Fruit fly (Drosophila melanogaster) whole organism, prepupa: ENCODE data around the gene Klp64D.

Experiments used
- CG10631 ChIP-seq: fragments of 200-800 bp; sonication (Bioruptor generic); optimal IDR thresholded peaks from 2 replicates; lab custom pipeline; 2016; ENCODE audit warnings: missing biosample characterization, missing genetic modification characterization
- CG10669 ChIP-seq: fragments of 200-800 bp; sonication (Bioruptor generic); optimal IDR thresholded peaks from 3 replicates; lab custom pipeline; 2018; ENCODE audit warnings: missing biosample characterization, mild to moderate bottlenecking, missing genetic modification characterization, moderate library complexity
- CG11902 ChIP-seq: fragments of 200-800 bp; sonication (Bioruptor generic); optimal IDR thresholded peaks from 3 replicates; lab custom pipeline; 2016; ENCODE audit warnings: missing biosample characterization, missing genetic modification characterization
- CG15336 ChIP-seq: fragments of 200-800 bp; sonication (Bioruptor generic); IDR thresholded peaks from 2 replicates; pipeline ENCODE4 v1.3.6; 2022; ENCODE audit warnings: missing biosample characterization, missing genetic modification characterization
- CG16779 ChIP-seq: fragments of 200-800 bp; sonication (Bioruptor generic); optimal IDR thresholded peaks from 3 replicates; lab custom pipeline; 2017; ENCODE audit warnings: missing biosample characterization, mild to moderate bottlenecking, missing genetic modification characterization
- CG3032 ChIP-seq: fragments of 200-800 bp; optimal IDR thresholded peaks from 2 replicates; lab custom pipeline; 2019; ENCODE audit warnings: missing biosample characterization, mild to moderate bottlenecking, missing genetic modification characterization, moderate library complexity
- CG31627 ChIP-seq: fragments of 200-800 bp; sonication (Bioruptor generic); optimal IDR thresholded peaks from 3 replicates; lab custom pipeline; 2016; ENCODE audit warnings: missing biosample characterization, missing genetic modification characterization
- CG32006 ChIP-seq: fragments of 200-800 bp; sonication (Bioruptor generic); optimal IDR thresholded peaks from 3 replicates; lab custom pipeline; 2017; ENCODE audit warnings: missing biosample characterization, mild to moderate bottlenecking, missing genetic modification characterization
- CG3919 ChIP-seq: fragments of 200-800 bp; sonication (Bioruptor generic); optimal IDR thresholded peaks from 3 replicates; lab custom pipeline; 2016; ENCODE audit warnings: missing biosample characterization, missing genetic modification characterization
- CG4318 ChIP-seq: fragments of 200-800 bp; sonication (Bioruptor generic); optimal IDR thresholded peaks from 3 replicates; lab custom pipeline; 2017; ENCODE audit warnings: missing biosample characterization, mild to moderate bottlenecking, missing genetic modification characterization
- CG6163 ChIP-seq: fragments of 200-800 bp; sonication (Bioruptor generic); IDR thresholded peaks from 3 replicates; pipeline ENCODE4 v1.3.6; 2022; ENCODE audit warnings: missing biosample characterization, missing genetic modification characterization
- CG6276 ChIP-seq: fragments of 200-800 bp; sonication (Bioruptor generic); optimal IDR thresholded peaks from 2 replicates; lab custom pipeline; 2017; ENCODE audit warnings: missing biosample characterization, mild to moderate bottlenecking, missing genetic modification characterization
- CG6792 ChIP-seq: fragments of 200-800 bp; sonication (Bioruptor generic); optimal IDR thresholded peaks from 3 replicates; lab custom pipeline; 2016; ENCODE audit warnings: missing biosample characterization, missing genetic modification characterization
- CG6854 ChIP-seq: fragments of 200-800 bp; sonication (Bioruptor generic); optimal IDR thresholded peaks from 2 replicates; lab custom pipeline; 2017; ENCODE audit warnings: missing biosample characterization, mild to moderate bottlenecking, missing genetic modification characterization
- CG7368 ChIP-seq: fragments of 200-800 bp; sonication (Bioruptor generic); optimal IDR thresholded peaks from 3 replicates; lab custom pipeline; 2016; ENCODE audit warnings: missing biosample characterization, missing genetic modification characterization
- CG8119 ChIP-seq: fragments of 200-800 bp; sonication (Bioruptor generic); IDR thresholded peaks from 3 replicates; pipeline ENCODE4 v1.3.6; 2022; ENCODE audit warnings: missing biosample characterization, missing genetic modification characterization
- CG8319 ChIP-seq: fragments of 200-800 bp; sonication (Bioruptor generic); optimal IDR thresholded peaks from 3 replicates; lab custom pipeline; 2016; ENCODE audit warnings: missing biosample characterization, missing genetic modification characterization
- CG9139 ChIP-seq: fragments of 200-800 bp; sonication (Bioruptor generic); optimal IDR thresholded peaks from 3 replicates; lab custom pipeline; 2017; ENCODE audit warnings: missing biosample characterization, mild to moderate bottlenecking, missing genetic modification characterization
- Eip75B ChIP-seq: fragments of 200-800 bp; sonication (Bioruptor generic); optimal IDR thresholded peaks from 3 replicates; lab custom pipeline; 2016; ENCODE audit warnings: missing biosample characterization, missing genetic modification characterization
- Eip78C ChIP-seq: fragments of 200-800 bp; sonication (Bioruptor generic); peaks from one replicate; lab custom pipeline; 2016; ENCODE audit warnings: missing biosample characterization, missing genetic modification characterization
- Ets96B ChIP-seq: fragments of 200-800 bp; optimal IDR thresholded peaks from 2 replicates; lab custom pipeline; 2019; ENCODE audit warnings: missing biosample characterization, mild to moderate bottlenecking, missing genetic modification characterization, moderate library complexity
- Hr38 ChIP-seq: sonication (Bioruptor generic); optimal IDR thresholded peaks from 2 replicates; lab custom pipeline; 2016; ENCODE audit warnings: missing biosample characterization, missing genetic modification characterization
- Met ChIP-seq: fragments of 200-800 bp; sonication (Bioruptor generic); optimal IDR thresholded peaks from 3 replicates; lab custom pipeline; 2016; ENCODE audit warnings: missing biosample characterization, missing genetic modification characterization
- OdsH ChIP-seq: fragments of 200-800 bp; sonication (Bioruptor generic); optimal IDR thresholded peaks from 3 replicates; lab custom pipeline; 2016; ENCODE audit warnings: missing biosample characterization, missing genetic modification characterization
- Smox ChIP-seq: fragments of 200-800 bp; sonication (Bioruptor generic); optimal IDR thresholded peaks from 3 replicates; lab custom pipeline; 2016; ENCODE audit warnings: missing biosample characterization, missing genetic modification characterization
- Sox102F ChIP-seq: fragments of 200-800 bp; sonication (Bioruptor generic); optimal IDR thresholded peaks from 2 replicates; lab custom pipeline; 2016; ENCODE audit warnings: missing biosample characterization, mild to moderate bottlenecking, missing genetic modification characterization
- Sox14 ChIP-seq: fragments of 200-800 bp; sonication (Bioruptor generic); optimal IDR thresholded peaks from 3 replicates; lab custom pipeline; 2016; ENCODE audit warnings: missing biosample characterization, missing genetic modification characterization
- achi ChIP-seq: fragments of 200-800 bp; sonication (Bioruptor generic); optimal IDR thresholded peaks from 3 replicates; lab custom pipeline; 2016; ENCODE audit warnings: missing biosample characterization, missing genetic modification characterization
- cyc ChIP-seq: fragments of 200-800 bp; sonication (Bioruptor generic); optimal IDR thresholded peaks from 3 replicates; lab custom pipeline; 2016; ENCODE audit warnings: missing biosample characterization, missing genetic modification characterization
- dac ChIP-seq: fragments of 200-800 bp; sonication (Bioruptor generic); optimal IDR thresholded peaks from 2 replicates; lab custom pipeline; 2017; ENCODE audit warnings: missing biosample characterization, mild to moderate bottlenecking, missing genetic modification characterization
- eg ChIP-seq: fragments of 200-800 bp; sonication (Bioruptor generic); IDR thresholded peaks from 3 replicates; pipeline ENCODE4 v1.3.6; 2022; ENCODE audit warnings: missing biosample characterization, missing genetic modification characterization
- esn ChIP-seq: fragments of 200-800 bp; sonication (Bioruptor generic); optimal IDR thresholded peaks from 2 replicates; lab custom pipeline; 2016; ENCODE audit warnings: missing biosample characterization, mild to moderate bottlenecking, missing genetic modification characterization, moderate library complexity
- fd59A ChIP-seq: fragments of 200-800 bp; sonication (Bioruptor generic); optimal IDR thresholded peaks from 2 replicates; lab custom pipeline; 2017; ENCODE audit warnings: missing biosample characterization, mild to moderate bottlenecking, missing genetic modification characterization, missing genetic modification reagents
- fkh ChIP-seq: fragments of 200-800 bp; sonication (Bioruptor generic); optimal IDR thresholded peaks from 3 replicates; lab custom pipeline; 2017; ENCODE audit warnings: missing biosample characterization, mild to moderate bottlenecking, missing genetic modification characterization, moderate library complexity
- lz ChIP-seq: fragments of 200-800 bp; sonication (Bioruptor generic); optimal IDR thresholded peaks from 3 replicates; lab custom pipeline; 2016; ENCODE audit warnings: missing biosample characterization, missing genetic modification characterization
- net ChIP-seq: fragments of 200-800 bp; sonication (Bioruptor generic); optimal IDR thresholded peaks from 3 replicates; lab custom pipeline; 2016; ENCODE audit warnings: missing biosample characterization, missing genetic modification characterization
- pdm3 ChIP-seq: fragments of 200-800 bp; sonication (Bioruptor generic); optimal IDR thresholded peaks from 3 replicates; lab custom pipeline; 2016; ENCODE audit warnings: missing biosample characterization, missing genetic modification characterization
- salr ChIP-seq, 2 experiments: fragments of 200-800 bp; sonication (Bioruptor generic); optimal IDR thresholded peaks; 3 replicates each; lab custom pipeline; 2016 to 2018; ENCODE audit warnings: missing biosample characterization in 2 of 2, missing genetic modification characterization in 2 of 2, mild to moderate bottlenecking in 1 of 2
- spab ChIP-seq: fragments of 200-800 bp; sonication (Bioruptor generic); optimal IDR thresholded peaks from 2 replicates; lab custom pipeline; 2017; ENCODE audit warnings: missing biosample characterization, mild to moderate bottlenecking, missing genetic modification characterization, missing genetic modification reagents
- svp ChIP-seq: fragments of 200-800 bp; sonication (Bioruptor generic); peaks from one replicate; lab custom pipeline; 2016; ENCODE audit warnings: missing biosample characterization, missing genetic modification characterization
- vri ChIP-seq: fragments of 200-800 bp; sonication (Bioruptor generic); optimal IDR thresholded peaks from 3 replicates; lab custom pipeline; 2016; ENCODE audit warnings: missing biosample characterization, mild to moderate bottlenecking, missing genetic modification characterization

Gene Klp64D

dm6 chr3L:5372052-5372451, 12.9 kb upstream of the Klp64D start:
- TF ChIP-seq salr (GFP tag; optimal IDR thresholded peaks at IDR 0.05; lab: Kevin White, UChicago) (no peak), CG6276 (GFP tag; lab: Kevin White, UChicago) (no peak), CG16779 (no peak), CG10631 (GFP tag; lab: Kevin White, UChicago) (no peak), CG6854 (GFP tag; lab: Kevin White, UChicago) (no peak), Eip75B (GFP tag; lab: Kevin White, UChicago) (no peak), CG32006 (no peak), lz (GFP tag; lab: Kevin White, UChicago) (no peak), CG3919 (no peak), Hr38 (GFP tag; lab: Kevin White, UChicago) (no peak), CG15336 (GFP tag; lab: Robert Waterston, UW) (no peak), CG10669 (GFP tag; lab: Kevin White, UChicago) (no peak), spab (no peak), Eip78C (GFP tag; lab: Kevin White, UChicago) (no peak), dac (GFP tag; lab: Kevin White, UChicago) (no peak), CG4318 (no peak), Sox102F (no peak)

- TF ChIP-seq Eip78C (GFP tag; lab: Kevin White, UChicago): peak; percentile 34
- TF ChIP-seq cyc (GFP tag; lab: Kevin White, UChicago): no peak
- TF ChIP-seq svp (GFP tag; lab: Kevin White, UChicago): peak; percentile 39
Observed at dm6 chr3L:5367744-5368507, 8.7 kb upstream of the Klp64D start, which contains the start of gene Pfdn4. Gene Pfdn4 (minus strand): TSS chr3L:5368008.

- peak; percentile 51 for TF ChIP-seq Eip78C (GFP tag; lab: Kevin White, UChicago)
- no peak for TF ChIP-seq CG3032
- peak; percentile 11 for TF ChIP-seq Met (GFP tag; lab: Kevin White, UChicago)
- peak; percentile 1 for TF ChIP-seq CG31627 (GFP tag; lab: Kevin White, UChicago)
- TF ChIP-seq dac (GFP tag; lab: Kevin White, UChicago): no peak
- no peak for TF ChIP-seq vri (GFP tag; lab: Kevin White, UChicago)
- TF ChIP-seq Smox: no peak
- no peak for TF ChIP-seq salr (GFP tag; optimal IDR thresholded peaks at IDR 0.05; lab: Kevin White, UChicago)
- no peak for TF ChIP-seq fkh (GFP tag; lab: Kevin White, UChicago)
- no peak for TF ChIP-seq lz (GFP tag; lab: Kevin White, UChicago)
- TF ChIP-seq CG6854 (GFP tag; lab: Kevin White, UChicago): no peak
- TF ChIP-seq Sox14: no peak
- no peak for TF ChIP-seq Hr38 (GFP tag; lab: Kevin White, UChicago)
- TF ChIP-seq CG8119 (GFP tag; lab: Robert Waterston, UW): no peak
- TF ChIP-seq CG9139 (GFP tag; lab: Kevin White, UChicago): no peak
- TF ChIP-seq CG8319 (GFP tag; lab: Kevin White, UChicago): no peak
- no peak for TF ChIP-seq CG4318
- TF ChIP-seq esn: peak; percentile 32
- peak; percentile 18 for TF ChIP-seq cyc (GFP tag; lab: Kevin White, UChicago)
- no peak for TF ChIP-seq OdsH (GFP tag; lab: Kevin White, UChicago)
- no peak for TF ChIP-seq CG16779
- TF ChIP-seq achi: peak; percentile 36
- TF ChIP-seq, all 60 proteins: peak for 6
Observed at dm6 chr3L:5365880-5366507, 6.8 kb upstream of the Klp64D start, which contains the start of the genes Uev1A and Membrin. Gene Uev1A (minus strand): TSS chr3L:5366225. Gene Membrin (plus strand): TSS chr3L:5366455.

dm6 chr3L:5365164-5365879, 6.1 kb upstream of the Klp64D start:
- TF ChIP-seq Sox14: peak; percentile 44
- no peak for TF ChIP-seq CG7368 (GFP tag; lab: Kevin White, UChicago)
- peak; percentile 73 for TF ChIP-seq CG32006
- TF ChIP-seq fd59A (GFP tag; lab: Kevin White, UChicago): no peak
- no peak for TF ChIP-seq dac (GFP tag; lab: Kevin White, UChicago)
- peak; percentile 12 for TF ChIP-seq CG11902 (GFP tag; lab: Kevin White, UChicago)
- TF ChIP-seq achi: peak; percentile 70
- TF ChIP-seq net: peak; percentile 78
- TF ChIP-seq eg (GFP tag; lab: Robert Waterston, UW): peak; percentile 48; the same call in 2 of the 3 replicates
- no peak; the same call in 1 of the 3 replicates for TF ChIP-seq CG6163 (GFP tag; lab: Robert Waterston, UW)
- TF ChIP-seq CG16779: no peak
- no peak for TF ChIP-seq Ets96B (tag; lab: Kevin White, UChicago)
- peak; percentile 95 for TF ChIP-seq svp (GFP tag; lab: Kevin White, UChicago)
- TF ChIP-seq CG31627 (GFP tag; lab: Kevin White, UChicago): peak; percentile 58
- TF ChIP-seq pdm3: peak; percentile 68
- peak; percentile 82 for TF ChIP-seq CG15336 (GFP tag; lab: Robert Waterston, UW)
- TF ChIP-seq CG6792 (GFP tag; lab: Kevin White, UChicago): peak; percentile 41
- TF ChIP-seq salr (GFP tag; optimal IDR thresholded peaks at IDR 0.05; lab: Kevin White, UChicago): peak in 1 of 2 experiments; percentile 66
- TF ChIP-seq Met (GFP tag; lab: Kevin White, UChicago): peak; percentile 61
- TF ChIP-seq CG8119 (GFP tag; lab: Robert Waterston, UW): peak; percentile 71
